Worm (Caenorhabditis elegans): ENCODE results near the gene F08D12.12.

DNA sequence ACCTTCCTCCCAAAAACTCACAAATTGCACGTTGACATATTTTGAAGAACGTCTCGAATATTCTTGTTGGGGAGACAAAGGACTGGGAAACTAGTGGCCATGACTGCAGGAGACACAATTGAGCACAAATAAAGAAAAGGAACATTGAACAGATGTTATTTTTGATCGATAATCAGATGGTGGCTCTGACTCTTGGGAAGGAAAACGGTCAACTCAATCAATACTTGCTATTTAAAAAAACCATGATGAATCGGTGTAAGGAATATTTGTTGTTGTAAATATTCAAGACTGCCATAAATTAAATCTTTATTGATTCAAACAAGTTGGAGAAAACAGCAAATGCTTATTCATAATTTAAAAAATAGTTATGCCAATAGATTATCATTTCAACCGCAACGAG is 16.1 kb downstream of the F08D12.12 start, which contains the start of gene fbxb-105:
- no peak for TF ChIP-seq peb-1 (tag; optimal IDR thresholded peaks at IDR 0.05)
- no peak for TF ChIP-seq unc-62 (GFP tag; optimal IDR thresholded peaks at IDR 0.05)
- no peak for TF ChIP-seq lsy-2 (tag; optimal IDR thresholded peaks at IDR 0.05)
- no peak for TF ChIP-seq sem-4 (tag; optimal IDR thresholded peaks at IDR 0.05)
- TF ChIP-seq fos-1 (tag; optimal IDR thresholded peaks at IDR 0.05): no peak
- TF ChIP-seq C34F6.9 (tag; optimal IDR thresholded peaks at IDR 0.05): no peak

Measured in whole organism, L2 larva.